Worm (Caenorhabditis elegans): ENCODE data around the gene ZC15.5.

Gene ZC15.5

ce11 chrV:20279309-20279708 lies 18.4 kb upstream of the ZC15.5 start:
- no peak for TF ChIP-seq mep-1 (tag; optimal IDR thresholded peaks at IDR 0.05)
- no peak for TF ChIP-seq nhr-48 (tag; optimal IDR thresholded peaks at IDR 0.05)
- no peak for TF ChIP-seq unc-39 (tag; optimal IDR thresholded peaks at IDR 0.05)
- no peak for TF ChIP-seq F26F4.8 (GFP tag; conservative IDR thresholded peaks at IDR 0.05)
- TF ChIP-seq mes-2 (tag; optimal IDR thresholded peaks at IDR 0.05; ENCODE audit: poor library complexity, severe bottlenecking), result no peak
- no peak for TF ChIP-seq daf-16 (GFP tag; optimal IDR thresholded peaks at IDR 0.05)
- no peak for TF ChIP-seq daf-16 (tag; optimal IDR thresholded peaks at IDR 0.05)
- TF ChIP-seq php-3 (GFP tag; IDR thresholded peaks at IDR 0.05), result no peak
- TF ChIP-seq Y75B8A.6 (GFP tag; IDR thresholded peaks at IDR 0.05), result no peak
- no peak for TF ChIP-seq daf-19 (GFP tag; conservative IDR thresholded peaks at IDR 0.05)
- TF ChIP-seq mxl-2 (GFP tag; conservative IDR thresholded peaks at IDR 0.05), result no peak
- no peak for TF ChIP-seq F49E8.2 (tag; optimal IDR thresholded peaks at IDR 0.05; ENCODE audit: borderline replicate concordance)

- no peak for TF ChIP-seq aha-1 (tag)
- TF ChIP-seq F44E2.7 (GFP tag; IDR thresholded peaks at IDR 0.05), result peak; percentile 90; the same call in 1 of the 2 replicates
- no peak for TF ChIP-seq gei-8 (GFP tag; optimal IDR thresholded peaks at IDR 0.05)
Measured at ce11 chrV:20279811-20280317, 17.9 kb upstream of the ZC15.5 start, which contains the start of gene pqn-94. Gene pqn-94 (minus strand): TSS chrV:20279861.

ce11 chrV:20282827-20283226 lies 14.9 kb upstream of the ZC15.5 start:
- TF ChIP-seq F44E2.7 (GFP tag; IDR thresholded peaks at IDR 0.05) (peak; percentile 80; the same call in 1 of the 2 replicates), ZK546.5 (tag; optimal IDR thresholded peaks at IDR 0.05) (no peak), mxl-2 (GFP tag; conservative IDR thresholded peaks at IDR 0.05) (no peak), lir-3 (tag; optimal IDR thresholded peaks at IDR 0.05) (no peak), zag-1 (tag; optimal IDR thresholded peaks at IDR 0.05) (no peak), arid-1 (GFP tag; conservative IDR thresholded peaks at IDR 0.05) (no peak), madf-5 (GFP tag; IDR thresholded peaks at IDR 0.05) (0 out of 4 replicates have a peak, but pooled peaks of 1 of the 2 experiments have one; percentile 21)

ce11 chrV:20289317-20289716 lies 8.4 kb upstream of the ZC15.5 start, which contains the start of gene mlt-4:
Gene mlt-4 (minus strand): TSS chrV:20289417.
- TF ChIP-seq dmd-6 (GFP tag; IDR thresholded peaks at IDR 0.05) (no peak), fkh-10 (GFP tag; optimal IDR thresholded peaks at IDR 0.05) (no peak), nhr-6 (tag; optimal IDR thresholded peaks at IDR 0.05) (no peak), ctbp-1 (GFP tag; IDR thresholded peaks at IDR 0.05) (no peak), F26F4.8 (GFP tag; conservative IDR thresholded peaks at IDR 0.05) (no peak), nhr-77 (tag; optimal IDR thresholded peaks at IDR 0.05) (no peak), hlh-30 (tag; optimal IDR thresholded peaks at IDR 0.05; ENCODE audit: insufficient read depth) (no peak)

- no peak for TF ChIP-seq daf-8 (GFP tag; IDR thresholded peaks at IDR 0.05)
- TF ChIP-seq zip-11 (GFP tag; IDR thresholded peaks at IDR 0.05), result no peak
- no peak for TF ChIP-seq arid-1 (GFP tag; conservative IDR thresholded peaks at IDR 0.05)
- no peak for TF ChIP-seq spr-1 (tag; optimal IDR thresholded peaks at IDR 0.05)
- no peak for TF ChIP-seq lir-3 (tag; optimal IDR thresholded peaks at IDR 0.05)
- no peak for TF ChIP-seq mep-1 (tag; optimal IDR thresholded peaks at IDR 0.05)
- TF ChIP-seq madf-9 (GFP tag; conservative IDR thresholded peaks at IDR 0.05), result no peak
- TF ChIP-seq ama-1 (optimal IDR thresholded peaks at IDR 0.05), result no peak
- TF ChIP-seq mdl-1 (tag; optimal IDR thresholded peaks at IDR 0.05), result no peak
- no peak for TF ChIP-seq daf-19 (GFP tag; conservative IDR thresholded peaks at IDR 0.05)
- TF ChIP-seq nhr-77 (tag; optimal IDR thresholded peaks at IDR 0.05), result no peak
- no peak for TF ChIP-seq spr-3 (GFP tag; optimal IDR thresholded peaks at IDR 0.05)
- no peak for TF ChIP-seq ZK546.5 (tag; optimal IDR thresholded peaks at IDR 0.05)
- TF ChIP-seq lin-29 (GFP tag; IDR thresholded peaks at IDR 0.05), result no peak
- no peak for TF ChIP-seq hmg-1.1 (GFP tag; IDR thresholded peaks at IDR 0.05)
- TF ChIP-seq unc-62 (GFP tag; optimal IDR thresholded peaks at IDR 0.05 in 1 of 2), result no peak
- no peak for TF ChIP-seq unc-62 (tag; optimal IDR thresholded peaks at IDR 0.05)
- TF ChIP-seq zfp-2 (tag; optimal IDR thresholded peaks at IDR 0.05), result no peak
- no peak for TF ChIP-seq dmd-6 (GFP tag; IDR thresholded peaks at IDR 0.05)
- TF ChIP-seq nhr-6 (tag; optimal IDR thresholded peaks at IDR 0.05), result no peak
Measured at ce11 chrV:20294388-20294787, 3.4 kb upstream of the ZC15.5 start, which contains the start of gene clec-261. Gene clec-261 (minus strand): TSS chrV:20294488.

All from whole organism, L4 larva.